Worm (Caenorhabditis elegans) whole organism, midembryonic: ENCODE data around the gene F38B2.6.

Experiments used
- cog-1 ChIP-seq: sonication (generic microtip); optimal IDR thresholded peaks from 2 replicates; lab custom pipeline; 2016; ENCODE audit warnings: missing genetic modification characterization, missing compliant biosample characterization
- klf-2 ChIP-seq: fragments of 200-800 bp; sonication (Bioruptor generic); conservative IDR thresholded peaks from 2 replicates; pipeline ENCODE4 v1.3.6; 2022; ENCODE audit warnings: missing genetic modification reagents, missing genetic modification characterization, missing compliant biosample characterization

- TF ChIP-seq klf-2 (GFP tag; lab: Robert Waterston, UW), result no peak
- TF ChIP-seq cog-1 (tag; lab: Kevin White, UChicago), result no peak
Observed at ce11 chrX:11268970-11269369, 12.1 kb downstream of the F38B2.6 start, which contains the start of gene C03A3.3.
